Fruit fly (Drosophila melanogaster) Kc167 (cell line): ENCODE results near the gene CG8138.

ENCODE experiments used
- Myc ChIP-seq: fragments of >200 bp; optimal IDR thresholded peaks from 2 replicates; lab custom pipeline; 2017; ENCODE audit warnings: missing external identifiers
- Sin3A ChIP-seq: fragments of >200 bp; optimal IDR thresholded peaks from 2 replicates; lab custom pipeline; 2018; ENCODE audit warnings: missing external identifiers
- h ChIP-seq: fragments of >200 bp; optimal IDR thresholded peaks from 3 replicates; lab custom pipeline; 2018; ENCODE audit warnings: missing external identifiers
- insv ChIP-seq: fragments of >200 bp; optimal IDR thresholded peaks from 3 replicates; lab custom pipeline; 2018; ENCODE audit warnings: missing external identifiers
- psq ChIP-seq: fragments of >200 bp; optimal IDR thresholded peaks from 2 replicates; lab custom pipeline; 2017; ENCODE audit warnings: missing external identifiers
- ttk ChIP-seq: sonication (Bioruptor generic); optimal IDR thresholded peaks from 2 replicates; lab custom pipeline; 2017; ENCODE audit warnings: missing external identifiers

dm6 chr3R:13188219-13188618, 7.1 kb downstream of the CG8138 start, which contains the start of gene CG14380:
- TF ChIP-seq psq (lab: Kevin White, UChicago) (no peak), Myc (lab: Kevin White, UChicago) (no peak), Sin3A (no peak), ttk (lab: Kevin White, UChicago) (no peak), insv (lab: Kevin White, UChicago) (no peak), h (lab: Kevin White, UChicago) (no peak)
